Worm (Caenorhabditis elegans) whole organism, mixed stage, embryonic: ENCODE data around the gene par-5.
A peak's percentile ranks its signal among the peaks of the same experiment; 100 is the strongest.

Experiments
- M03D4.4 ChIP-seq: sonication (generic microtip); optimal IDR thresholded peaks from 2 replicates; lab custom pipeline; 2017; ENCODE audit warnings: mild to moderate bottlenecking, missing genetic modification characterization, missing compliant biosample characterization
- bed-3 ChIP-seq: fragments of 200-800 bp; sonication (Bioruptor generic); optimal IDR thresholded peaks from 3 replicates; lab custom pipeline; 2018; ENCODE audit warnings: mild to moderate bottlenecking, missing genetic modification characterization, moderate library complexity, missing compliant biosample characterization
- blmp-1 ChIP-seq: fragments of 150-350 bp; optimal IDR thresholded peaks from 2 replicates; lab custom pipeline; 2014; ENCODE audit warnings: missing biosample characterization, missing genetic modification characterization
- ceh-39 ChIP-seq: fragments of 150-350 bp; optimal IDR thresholded peaks from 2 replicates; lab custom pipeline; 2014; ENCODE audit warnings: missing biosample characterization, missing genetic modification characterization
- ceh-43 ChIP-seq: fragments of 200-800 bp; sonication (Bioruptor generic); optimal IDR thresholded peaks from 2 replicates; lab custom pipeline; 2018; ENCODE audit warnings: mild to moderate bottlenecking, missing genetic modification characterization, moderate library complexity, missing compliant biosample characterization
- ceh-83 ChIP-seq: fragments of 200-800 bp; sonication (Bioruptor generic); optimal IDR thresholded peaks from 2 replicates; lab custom pipeline; 2018; ENCODE audit warnings: mild to moderate bottlenecking, missing genetic modification characterization, missing compliant biosample characterization
- ces-1 ChIP-seq: fragments of 150-350 bp; optimal IDR thresholded peaks from 2 replicates; lab custom pipeline; 2014; ENCODE audit warnings: missing biosample characterization, missing genetic modification reagents, missing genetic modification characterization
- cnd-1 ChIP-seq: fragments of 200-800 bp; sonication (Bioruptor generic); optimal IDR thresholded peaks from 2 replicates; lab custom pipeline; 2018; ENCODE audit warnings: mild to moderate bottlenecking, missing genetic modification characterization, missing compliant biosample characterization
- drap-1 ChIP-seq: fragments of 200-800 bp; sonication (Bioruptor generic); optimal IDR thresholded peaks from 3 replicates; lab custom pipeline; 2018; ENCODE audit warnings: mild to moderate bottlenecking, missing genetic modification characterization, missing compliant biosample characterization
- elt-1 ChIP-seq: sonication (generic microtip); optimal IDR thresholded peaks from 2 replicates; lab custom pipeline; 2017; ENCODE audit warnings: missing genetic modification characterization, mild to moderate bottlenecking, missing compliant biosample characterization, antibody characterized with exemption, moderate library complexity, borderline replicate concordance; ENCODE audit not compliant: insufficient read depth
- elt-3 ChIP-seq: fragments of 150-350 bp; optimal IDR thresholded peaks from 2 replicates; lab custom pipeline; 2014; ENCODE audit warnings: missing biosample characterization, missing genetic modification characterization
- flh-1 ChIP-seq: fragments of 200-800 bp; sonication (Bioruptor generic); optimal IDR thresholded peaks from 2 replicates; lab custom pipeline; 2018; ENCODE audit warnings: mild to moderate bottlenecking, missing genetic modification characterization, moderate library complexity, missing compliant biosample characterization
- ham-2 ChIP-seq: fragments of 200-800 bp; sonication (Bioruptor generic); optimal IDR thresholded peaks from 2 replicates; lab custom pipeline; 2018; ENCODE audit warnings: mild to moderate bottlenecking, missing genetic modification characterization, missing compliant biosample characterization
- hlh-1 ChIP-seq: fragments of 150-350 bp; optimal IDR thresholded peaks from 2 replicates; lab custom pipeline; 2014; ENCODE audit warnings: missing biosample characterization, missing genetic modification reagents, missing genetic modification characterization
- lin-13 ChIP-seq: fragments of 150-350 bp; optimal IDR thresholded peaks from 2 replicates; lab custom pipeline; 2014; ENCODE audit warnings: missing biosample characterization, missing genetic modification characterization
- lin-32 ChIP-seq: fragments of 200-800 bp; sonication (Bioruptor generic); optimal IDR thresholded peaks from 2 replicates; lab custom pipeline; 2018; ENCODE audit warnings: mild to moderate bottlenecking, missing genetic modification characterization, missing compliant biosample characterization
- lsy-2 ChIP-seq: fragments of 150-350 bp; optimal IDR thresholded peaks from 2 replicates; lab custom pipeline; 2014; ENCODE audit warnings: missing biosample characterization, missing genetic modification characterization
- mab-5 ChIP-seq: fragments of 150-350 bp; optimal IDR thresholded peaks from 2 replicates; lab custom pipeline; 2014; ENCODE audit warnings: missing biosample characterization, missing genetic modification characterization
- mep-1 ChIP-seq: fragments of 150-350 bp; optimal IDR thresholded peaks from 2 replicates; lab custom pipeline; 2017; ENCODE audit warnings: missing biosample characterization, missing genetic modification reagents, missing genetic modification characterization, inconsistent platforms
- mls-2 ChIP-seq: sonication (generic microtip); optimal IDR thresholded peaks from 2 replicates; lab custom pipeline; 2016; ENCODE audit warnings: mild to moderate bottlenecking, missing genetic modification characterization, moderate library complexity, missing compliant biosample characterization
- nhr-12 ChIP-seq: fragments of 150-350 bp; optimal IDR thresholded peaks from 2 replicates; lab custom pipeline; 2014; ENCODE audit warnings: missing biosample characterization, missing genetic modification characterization
- nhr-2 ChIP-seq: fragments of 150-350 bp; optimal IDR thresholded peaks from 2 replicates; lab custom pipeline; 2014; ENCODE audit warnings: missing biosample characterization, missing genetic modification characterization
- nhr-237 ChIP-seq: fragments of 150-350 bp; optimal IDR thresholded peaks from 2 replicates; lab custom pipeline; 2014; ENCODE audit warnings: missing biosample characterization, missing genetic modification characterization
- nhr-28 ChIP-seq: fragments of 150-350 bp; optimal IDR thresholded peaks from 2 replicates; lab custom pipeline; 2014; ENCODE audit warnings: missing biosample characterization, missing genetic modification characterization
- nhr-76 ChIP-seq: sonication (generic microtip); optimal IDR thresholded peaks from 2 replicates; lab custom pipeline; 2017; ENCODE audit warnings: missing biosample characterization, missing genetic modification characterization
- pha-4 ChIP-seq: fragments of 150-350 bp; optimal IDR thresholded peaks from 2 replicates; lab custom pipeline; 2018; ENCODE audit warnings: missing biosample characterization, missing genetic modification reagents, missing genetic modification characterization
- sem-2 ChIP-seq: fragments of 200-800 bp; sonication (Bioruptor generic); optimal IDR thresholded peaks from 2 replicates; lab custom pipeline; 2018; ENCODE audit warnings: mild to moderate bottlenecking, missing genetic modification characterization, missing compliant biosample characterization
- snpc-4 ChIP-seq: fragments of 150-350 bp; optimal IDR thresholded peaks from 2 replicates; lab custom pipeline; 2014; ENCODE audit warnings: missing biosample characterization, missing genetic modification characterization
- sptf-1 ChIP-seq: sonication (generic microtip); optimal IDR thresholded peaks from 2 replicates; lab custom pipeline; 2017; ENCODE audit warnings: mild to moderate bottlenecking, missing genetic modification characterization, moderate library complexity, missing compliant biosample characterization
- tbx-8 ChIP-seq: fragments of 200-800 bp; sonication (Bioruptor generic); optimal IDR thresholded peaks from 2 replicates; lab custom pipeline; 2018; ENCODE audit warnings: mild to moderate bottlenecking, missing genetic modification characterization, moderate library complexity, missing compliant biosample characterization
- unc-120 ChIP-seq: sonication (generic microtip); optimal IDR thresholded peaks from 2 replicates; lab custom pipeline; 2017; ENCODE audit warnings: missing genetic modification characterization, missing compliant biosample characterization; ENCODE audit not compliant: poor library complexity, severe bottlenecking
- unc-39 ChIP-seq: fragments of 150-350 bp; optimal IDR thresholded peaks from 2 replicates; lab custom pipeline; 2014; ENCODE audit warnings: missing biosample characterization, missing genetic modification characterization
- unc-62 ChIP-seq: fragments of 150-350 bp; optimal IDR thresholded peaks from 2 replicates; lab custom pipeline; 2014; ENCODE audit warnings: missing biosample characterization, missing genetic modification reagents, missing genetic modification characterization
- zip-8 ChIP-seq: fragments of 150-350 bp; optimal IDR thresholded peaks from 2 replicates; lab custom pipeline; 2014; ENCODE audit warnings: missing biosample characterization, missing genetic modification characterization
- ztf-11 ChIP-seq: fragments of 150-350 bp; optimal IDR thresholded peaks from 2 replicates; lab custom pipeline; 2014; ENCODE audit warnings: missing biosample characterization, missing genetic modification characterization

par-5 gene

ce11 chrIV:11859995-11860605 is 38.4 kb upstream of the par-5 start, which contains the start of gene mob-1:
TSS of gene mob-1 (plus strand) at chrIV:11860555.
- TF ChIP-seq ceh-83 (GFP tag; lab: Kevin White, UChicago), result no peak
- TF ChIP-seq elt-1 (tag; lab: Kevin White, UChicago), result peak; percentile 20

- TF ChIP-seq hlh-1 (tag; lab: Kevin White, UChicago), result no peak
- TF ChIP-seq mab-5 (tag; lab: Kevin White, UChicago), result no peak
- no peak for TF ChIP-seq bed-3 (GFP tag; lab: Kevin White, UChicago)
- TF ChIP-seq unc-39 (tag; lab: Kevin White, UChicago), result no peak
- TF ChIP-seq lsy-2 (tag; lab: Kevin White, UChicago), result no peak
- TF ChIP-seq nhr-76, result no peak
- TF ChIP-seq flh-1, result no peak
- TF ChIP-seq sptf-1, result no peak
- no peak for TF ChIP-seq ceh-39 (tag; lab: Kevin White, UChicago)
- no peak for TF ChIP-seq nhr-2 (tag; lab: Kevin White, UChicago)
- no peak for TF ChIP-seq elt-3 (tag; lab: Kevin White, UChicago)
- TF ChIP-seq nhr-237 (tag; lab: Kevin White, UChicago), result no peak
- TF ChIP-seq nhr-12 (tag; lab: Kevin White, UChicago), result no peak
- no peak for TF ChIP-seq ces-1
- TF ChIP-seq M03D4.4, result no peak
- TF ChIP-seq mls-2 (tag; lab: Kevin White, UChicago), result no peak
- no peak for TF ChIP-seq pha-4 (tag; lab: Kevin White, UChicago)
These were observed 36.4 kb upstream of the par-5 start, which contains the start of gene let-92 for ce11 chrIV:11858142-11858541. TSS of gene let-92 (plus strand) at chrIV:11858442.

ce11 chrIV:11857159-11857565 is 35.4 kb upstream of the par-5 start:
- TF ChIP-seq zip-8 (tag; lab: Kevin White, UChicago) (no peak), mab-5 (tag; lab: Kevin White, UChicago) (no peak), mep-1 (tag; lab: Kevin White, UChicago) (peak; percentile 54), ceh-43 (no peak), ceh-39 (tag; lab: Kevin White, UChicago) (no peak), lsy-2 (tag; lab: Kevin White, UChicago) (peak; percentile 67), nhr-2 (tag; lab: Kevin White, UChicago) (no peak), tbx-8 (GFP tag; lab: Kevin White, UChicago) (no peak), elt-3 (tag; lab: Kevin White, UChicago) (no peak), ham-2 (GFP tag; lab: Kevin White, UChicago) (peak; percentile 92), snpc-4 (no peak), ztf-11 (tag; lab: Kevin White, UChicago) (peak; percentile 37), lin-32 (GFP tag; lab: Kevin White, UChicago) (no peak), nhr-76 (no peak), pha-4 (tag; lab: Kevin White, UChicago) (peak; percentile 75), bed-3 (GFP tag; lab: Kevin White, UChicago) (peak; percentile 0), nhr-12 (tag; lab: Kevin White, UChicago) (no peak), M03D4.4 (peak; percentile 59), blmp-1 (no peak), elt-1 (tag; lab: Kevin White, UChicago) (no peak), sptf-1 (peak; percentile 19), drap-1 (GFP tag; lab: Kevin White, UChicago) (peak; percentile 35), unc-62 (GFP tag; lab: Kevin White, UChicago) (peak; percentile 62), nhr-237 (tag; lab: Kevin White, UChicago) (no peak), nhr-28 (tag; lab: Kevin White, UChicago) (no peak), cnd-1 (no peak), unc-39 (tag; lab: Kevin White, UChicago) (no peak), flh-1 (no peak), sem-2 (GFP tag; lab: Kevin White, UChicago) (no peak), ces-1 (peak; percentile 69), mls-2 (tag; lab: Kevin White, UChicago) (peak; percentile 28), lin-13 (peak; percentile 67), ceh-83 (GFP tag; lab: Kevin White, UChicago) (no peak), unc-120 (tag; lab: Kevin White, UChicago) (peak; percentile 87), hlh-1 (tag; lab: Kevin White, UChicago) (peak; percentile 79)
